Worm (Caenorhabditis elegans): ENCODE measurements around the gene D1025.10.

DNA sequence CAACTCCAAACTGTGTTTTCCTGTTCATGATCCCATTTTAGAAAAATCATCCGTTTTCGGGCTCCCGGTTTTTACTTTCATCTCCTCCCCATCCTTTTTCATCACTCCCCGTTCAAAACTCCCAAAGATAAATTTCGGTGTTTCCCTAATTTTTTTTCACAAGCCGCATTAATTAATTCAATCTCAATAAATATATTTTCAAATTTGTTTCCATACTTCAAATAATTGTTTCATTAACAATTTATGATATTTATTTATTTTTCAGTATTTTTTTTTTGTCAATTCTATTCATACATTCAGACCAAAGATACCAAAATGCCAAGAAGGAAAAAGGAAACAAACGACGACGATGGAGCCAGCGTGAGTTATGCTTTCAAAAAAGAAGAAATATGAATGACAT, 3.8 kb downstream of the D1025.10 start, which contains the start of gene D1025.1:
- no peak for TF ChIP-seq mep-1 (tag; optimal IDR thresholded peaks at IDR 0.05)
- no peak for TF ChIP-seq unc-62 (GFP tag; optimal IDR thresholded peaks at IDR 0.05)
- TF ChIP-seq lin-13 (GFP tag; optimal IDR thresholded peaks at IDR 0.05): no peak
- no peak for TF ChIP-seq dpl-1 (GFP tag; optimal IDR thresholded peaks at IDR 0.05)
- TF ChIP-seq dsc-1 (tag; optimal IDR thresholded peaks at IDR 0.05): no peak
- no peak for TF ChIP-seq jun-1 (tag; optimal IDR thresholded peaks at IDR 0.05)
- TF ChIP-seq aly-2 (tag; optimal IDR thresholded peaks at IDR 0.05): no peak
- TF ChIP-seq nhr-71 (tag; optimal IDR thresholded peaks at IDR 0.05): no peak
- TF ChIP-seq sox-4 (tag; optimal IDR thresholded peaks at IDR 0.05): no peak
- no peak for TF ChIP-seq nhr-76 (tag; optimal IDR thresholded peaks at IDR 0.05)
